Fruit fly (Drosophila melanogaster) whole organism, embryonic: ENCODE data around the gene Pdi.

Source experiments
- Adf1 ChIP-seq: fragments of 200-800 bp; sonication (Bioruptor generic); IDR thresholded peaks from 2 replicates; pipeline ENCODE4 v1.3.6; 2022; ENCODE audit warnings: missing biosample characterization, missing genetic modification characterization
- C15 ChIP-seq: fragments of 200-800 bp; sonication (Bioruptor generic); IDR thresholded peaks from 3 replicates; pipeline ENCODE4 v1.3.6; 2022; ENCODE audit warnings: missing biosample characterization, missing genetic modification characterization
- CG10274 ChIP-seq: fragments of 200-800 bp; sonication (Bioruptor generic); optimal IDR thresholded peaks from 3 replicates; lab custom pipeline; 2017; ENCODE audit warnings: missing biosample characterization, mild to moderate bottlenecking, missing genetic modification characterization
- CG12391 ChIP-seq: fragments of 200-800 bp; sonication (Bioruptor generic); optimal IDR thresholded peaks from 3 replicates; lab custom pipeline; 2018; ENCODE audit warnings: missing biosample characterization, mild to moderate bottlenecking, missing genetic modification characterization, moderate library complexity
- CG17912 ChIP-seq: fragments of 200-800 bp; sonication (Bioruptor generic); optimal IDR thresholded peaks from 2 replicates; lab custom pipeline; 2018; ENCODE audit warnings: missing biosample characterization, mild to moderate bottlenecking, missing genetic modification characterization
- CG30020 ChIP-seq: fragments of 200-800 bp; optimal IDR thresholded peaks from 2 replicates; lab custom pipeline; 2019; ENCODE audit warnings: missing biosample characterization, mild to moderate bottlenecking, missing genetic modification characterization, moderate library complexity
- CG3726 ChIP-seq: fragments of 200-800 bp; sonication (Bioruptor generic); IDR thresholded peaks from 3 replicates; pipeline ENCODE4, ENCODE4 v1.3.6; 2022; ENCODE audit warnings: missing biosample characterization, missing genetic modification characterization
- CG43689 ChIP-seq: fragments of 200-800 bp; sonication (Bioruptor generic); IDR thresholded peaks from 2 replicates; pipeline ENCODE4 v1.3.6; 2022; ENCODE audit warnings: missing biosample characterization, missing genetic modification characterization
- CG6854 ChIP-seq: fragments of 200-800 bp; sonication (Bioruptor generic); optimal IDR thresholded peaks from 3 replicates; lab custom pipeline; 2017; ENCODE audit warnings: missing biosample characterization, mild to moderate bottlenecking, missing genetic modification characterization
- CrebB ChIP-seq: fragments of 200-800 bp; sonication (Bioruptor generic); optimal IDR thresholded peaks from 3 replicates; lab custom pipeline; 2018; ENCODE audit warnings: missing biosample characterization, mild to moderate bottlenecking, missing genetic modification characterization
- Deaf1 ChIP-seq: fragments of 200-800 bp; optimal IDR thresholded peaks from 3 replicates; lab custom pipeline; 2019; ENCODE audit warnings: missing biosample characterization, mild to moderate bottlenecking, missing genetic modification characterization, moderate library complexity
- Doc3 ChIP-seq: fragments of 200-800 bp; sonication (Bioruptor generic); IDR thresholded peaks from 3 replicates; pipeline ENCODE4 v1.3.6; 2022; ENCODE audit warnings: missing biosample characterization, missing genetic modification characterization; ENCODE audit not compliant: partially characterized antibody
- Dp ChIP-seq: fragments of 200-800 bp; sonication (Bioruptor generic); optimal IDR thresholded peaks from 2 replicates; lab custom pipeline; 2018; ENCODE audit warnings: missing biosample characterization, mild to moderate bottlenecking, missing genetic modification characterization, moderate library complexity
- Drgx ChIP-seq: fragments of 200-800 bp; sonication (Bioruptor generic); IDR thresholded peaks from 2 replicates; pipeline ENCODE4 v1.3.6; 2022; ENCODE audit warnings: missing biosample characterization, missing genetic modification characterization
- E2f1 ChIP-seq: fragments of 200-800 bp; sonication (Bioruptor generic); IDR thresholded peaks from 2 replicates; pipeline ENCODE4 v1.3.6; 2022; ENCODE audit warnings: missing biosample characterization, missing genetic modification characterization
- Opbp ChIP-seq: fragments of 200-800 bp; sonication (Bioruptor generic); IDR thresholded peaks from 3 replicates; pipeline ENCODE4 v1.3.6; 2022; ENCODE audit warnings: missing biosample characterization, missing genetic modification characterization; ENCODE audit not compliant: partially characterized antibody
- PHDP ChIP-seq: fragments of 200-800 bp; sonication (Bioruptor generic); optimal IDR thresholded peaks from 3 replicates; lab custom pipeline; 2018; ENCODE audit warnings: missing biosample characterization, mild to moderate bottlenecking, missing genetic modification characterization, moderate library complexity
- abd-A ChIP-seq: fragments of 200-800 bp; sonication (Bioruptor generic); optimal IDR thresholded peaks from 3 replicates; lab custom pipeline; 2019; ENCODE audit warnings: missing biosample characterization, mild to moderate bottlenecking, missing genetic modification characterization, moderate library complexity
- bbx ChIP-seq: fragments of 200-800 bp; sonication (Bioruptor generic); IDR thresholded peaks from 2 replicates; pipeline ENCODE4 v1.3.6; 2022; ENCODE audit warnings: missing biosample characterization, missing genetic modification characterization; ENCODE audit not compliant: partially characterized antibody
- bsh ChIP-seq, 2 experiments: fragments of 200-800 bp; sonication (Bioruptor generic); optimal IDR thresholded peaks; 2 replicates each; lab custom pipeline; 2017 to 2018; ENCODE audit warnings: mild to moderate bottlenecking in 2 of 2, missing biosample characterization in 2 of 2, missing genetic modification characterization in 2 of 2, moderate library complexity in 1 of 2
- cg ChIP-seq: fragments of 200-800 bp; sonication (Bioruptor generic); optimal IDR thresholded peaks from 3 replicates; lab custom pipeline; 2019; ENCODE audit warnings: missing biosample characterization, mild to moderate bottlenecking, missing genetic modification characterization, moderate library complexity
- chinmo ChIP-seq: fragments of 200-800 bp; sonication (Bioruptor generic); IDR thresholded peaks from 4 replicates; pipeline ENCODE4 v1.3.6; 2022; ENCODE audit warnings: missing biosample characterization, missing genetic modification characterization; ENCODE audit not compliant: partially characterized antibody
- crol ChIP-seq: fragments of 200-800 bp; sonication (Bioruptor generic); IDR thresholded peaks from 2 replicates; pipeline ENCODE4 v1.3.6; 2022; ENCODE audit warnings: missing biosample characterization, missing genetic modification characterization
- cwo ChIP-seq: fragments of 200-800 bp; sonication (Bioruptor generic); optimal IDR thresholded peaks from 3 replicates; lab custom pipeline; 2017; ENCODE audit warnings: missing biosample characterization, missing genetic modification characterization, mild to moderate bottlenecking, moderate library complexity, missing genetic modification reagents
- eyg ChIP-seq: fragments of 200-800 bp; sonication (Bioruptor generic); optimal IDR thresholded peaks from 3 replicates; lab custom pipeline; 2016; ENCODE audit warnings: missing biosample characterization, missing genetic modification characterization
- gsb ChIP-seq: fragments of 200-800 bp; sonication (Bioruptor generic); IDR thresholded peaks from 2 replicates; pipeline ENCODE4 v1.3.6; 2022; ENCODE audit warnings: missing biosample characterization, missing genetic modification characterization
- hbn ChIP-seq: fragments of 200-800 bp; sonication (Bioruptor generic); IDR thresholded peaks from 2 replicates; pipeline ENCODE4 v1.3.6; 2022; ENCODE audit warnings: missing biosample characterization, missing genetic modification characterization; ENCODE audit not compliant: partially characterized antibody
- kah ChIP-seq: fragments of 200-800 bp; sonication (Bioruptor generic); optimal IDR thresholded peaks from 2 replicates; lab custom pipeline; 2018; ENCODE audit warnings: missing biosample characterization, mild to moderate bottlenecking, missing genetic modification characterization
- nom ChIP-seq: fragments of 200-800 bp; sonication (Bioruptor generic); optimal IDR thresholded peaks from 2 replicates; lab custom pipeline; 2017; ENCODE audit warnings: missing biosample characterization, missing genetic modification characterization, mild to moderate bottlenecking, moderate library complexity, missing genetic modification reagents
- odd ChIP-seq: fragments of 200-800 bp; sonication (Bioruptor generic); optimal IDR thresholded peaks from 2 replicates; lab custom pipeline; 2017; ENCODE audit warnings: missing biosample characterization, mild to moderate bottlenecking, missing genetic modification characterization
- onecut ChIP-seq: fragments of 200-800 bp; sonication (Bioruptor generic); IDR thresholded peaks from 2 replicates; pipeline ENCODE4 v1.3.6; 2022; ENCODE audit warnings: missing biosample characterization, missing genetic modification characterization
- psq ChIP-seq: fragments of 200-800 bp; sonication (Bioruptor generic); optimal IDR thresholded peaks from 2 replicates; lab custom pipeline; 2017; ENCODE audit warnings: missing biosample characterization, missing genetic modification characterization
- shn ChIP-seq: fragments of 200-800 bp; sonication (Bioruptor generic); optimal IDR thresholded peaks from 3 replicates; lab custom pipeline; 2016; ENCODE audit warnings: missing biosample characterization, missing genetic modification characterization
- yki ChIP-seq: fragments of >200 bp; optimal IDR thresholded peaks from 3 replicates; lab custom pipeline; 2018
- zfh2 ChIP-seq: fragments of 200-800 bp; sonication (Bioruptor generic); optimal IDR thresholded peaks from 2 replicates; lab custom pipeline; 2016; ENCODE audit warnings: missing biosample characterization, missing genetic modification characterization

The Pdi gene

dm6 chr3L:15107158-15107775 is 35.4 kb downstream of the Pdi start (continued):
- TF ChIP-seq nom (GFP tag; lab: Kevin White, UChicago) = no peak
- no peak for TF ChIP-seq cwo (GFP tag; lab: Kevin White, UChicago)
- TF ChIP-seq C15 = no peak
- TF ChIP-seq CrebB (tag; lab: Kevin White, UChicago) = no peak
- TF ChIP-seq PHDP (tag; lab: Kevin White, UChicago) = no peak
- TF ChIP-seq abd-A (tag; lab: Kevin White, UChicago) = peak; percentile 87
- no peak for TF ChIP-seq CG17912 (GFP tag; lab: Kevin White, UChicago)
- TF ChIP-seq kah (GFP tag; lab: Kevin White, UChicago) = no peak
- TF ChIP-seq psq (GFP tag; lab: Kevin White, UChicago) = no peak
- TF ChIP-seq Doc3 = 0 out of 3 replicates have a peak, but pooled peaks have one; percentile 25
- TF ChIP-seq chinmo = peak; percentile 62; the same call in 1 of the 4 replicates

dm6 chr3L:15105566-15106207 is 37.0 kb downstream of the Pdi start, which contains the start of gene CG45071:
Gene CG45071, plus strand, starts transcription at chr3L:15105882.
- no peak for TF ChIP-seq odd (GFP tag; lab: Kevin White, UChicago)
- no peak for TF ChIP-seq CG30020 (tag; lab: Kevin White, UChicago)
- peak; percentile 2 for TF ChIP-seq cg (GFP tag; lab: Kevin White, UChicago)
- TF ChIP-seq nom (GFP tag; lab: Kevin White, UChicago) = peak; percentile 47
- peak; percentile 48 for TF ChIP-seq Adf1 (GFP tag; lab: Robert Waterston, UW)
- 0 out of 3 replicates have a peak, but pooled peaks have one; percentile 51 for TF ChIP-seq CG3726 (GFP tag; lab: Robert Waterston, UW)
- 0 out of 2 replicates have a peak, but pooled peaks have one; percentile 15 for TF ChIP-seq CG43689 (GFP tag; lab: Robert Waterston, UW)
- 0 out of 3 replicates have a peak, but pooled peaks have one; percentile 16 for TF ChIP-seq Opbp (GFP tag; lab: Robert Waterston, UW)
- TF ChIP-seq onecut (GFP tag; lab: Robert Waterston, UW) = peak; percentile 79
- TF ChIP-seq yki = no peak
- TF ChIP-seq Deaf1 (tag; lab: Kevin White, UChicago) = peak; percentile 26
- TF ChIP-seq bbx (GFP tag; lab: Robert Waterston, UW) = peak; percentile 11; the same call in 1 of the 2 replicates
- 0 out of 4 replicates have a peak, but pooled peaks have one; percentile 61 for TF ChIP-seq chinmo
- TF ChIP-seq E2f1 (GFP tag; lab: Robert Waterston, UW) = no peak
- no peak for TF ChIP-seq Dp (GFP tag; lab: Kevin White, UChicago)
- no peak for TF ChIP-seq zfh2 (GFP tag; lab: Kevin White, UChicago)
- TF ChIP-seq crol (GFP tag; lab: Robert Waterston, UW) = peak; percentile 93
- peak; percentile 59 for TF ChIP-seq CG6854
- TF ChIP-seq gsb (GFP tag; lab: Robert Waterston, UW) = no peak
- peak; percentile 25; the same call in 1 of the 2 replicates for TF ChIP-seq Drgx (GFP tag; lab: Robert Waterston, UW)
- TF ChIP-seq CG12391 = no peak
- no peak for TF ChIP-seq hbn (GFP tag; lab: Robert Waterston, UW)
- no peak for TF ChIP-seq eyg (GFP tag; lab: Kevin White, UChicago)
- no peak for TF ChIP-seq shn
- TF ChIP-seq bsh (GFP tag; optimal IDR thresholded peaks at IDR 0.05; lab: Kevin White, UChicago) = no peak
- no peak for TF ChIP-seq CG10274 (GFP tag; lab: Kevin White, UChicago)
